Worm (Caenorhabditis elegans): ENCODE measurements around the gene egl-26.

egl-26 gene

DNA sequence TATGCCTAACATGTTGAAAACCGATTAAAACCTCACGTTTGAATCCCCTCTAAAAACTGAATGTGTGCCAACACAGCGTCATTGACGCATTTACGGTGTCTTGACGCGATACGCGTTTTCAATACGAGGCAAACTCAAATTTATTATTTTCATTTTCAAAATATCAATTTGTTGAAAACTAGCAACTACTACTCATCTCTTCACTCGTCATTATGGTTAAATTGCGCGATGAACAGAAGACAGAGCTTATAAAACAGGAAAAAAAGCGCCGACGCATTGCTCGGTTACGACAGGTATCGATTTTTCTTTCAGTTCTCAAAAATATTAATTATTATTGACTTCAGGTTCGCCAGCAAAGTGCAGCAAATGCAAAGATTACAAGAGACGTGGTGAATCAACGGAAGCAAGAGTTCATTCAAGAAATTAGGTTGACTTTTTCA is 44.9 kb upstream of the egl-26 start, which contains the start of gene enee-1 (continued):
- TF ChIP-seq hlh-15 (tag; optimal IDR thresholded peaks at IDR 0.05) (no peak), ceh-18 (tag; optimal IDR thresholded peaks at IDR 0.05) (peak; percentile 8), ceh-6 (GFP tag; optimal IDR thresholded peaks at IDR 0.05) (no peak), pax-1 (tag; optimal IDR thresholded peaks at IDR 0.05) (no peak)

DNA sequence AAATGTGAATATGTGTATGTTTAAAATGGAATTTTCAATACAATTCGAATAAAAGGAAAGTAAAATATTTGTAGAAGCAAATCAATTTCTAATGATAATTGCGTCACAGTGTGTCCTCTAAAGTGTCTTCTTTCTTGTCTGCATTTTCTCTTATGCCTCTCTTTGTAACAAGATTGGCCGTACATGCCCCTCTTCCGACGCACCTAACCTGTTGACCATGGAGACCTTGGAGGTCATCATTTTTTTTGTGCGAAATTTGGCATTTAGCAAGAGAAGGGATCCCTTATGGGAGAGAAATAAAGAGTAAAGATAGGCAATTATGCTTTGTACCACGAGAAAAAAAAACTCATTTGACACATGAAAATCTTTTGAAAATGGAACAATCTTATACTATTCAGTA is 41.2 kb upstream of the egl-26 start, which contains the start of gene F23F1.4:
Gene F23F1.4, minus strand, starts transcription at position 141 of the 400 bp plus-strand sequence.
- no peak for TF ChIP-seq syd-9 (tag; optimal IDR thresholded peaks at IDR 0.05)
- no peak for TF ChIP-seq eyg-1 (tag; optimal IDR thresholded peaks at IDR 0.05)
- no peak for TF ChIP-seq ceh-30 (tag; optimal IDR thresholded peaks at IDR 0.05)
- no peak for TF ChIP-seq C08G9.2 (tag; optimal IDR thresholded peaks at IDR 0.05)
- no peak for TF ChIP-seq pha-2 (tag; optimal IDR thresholded peaks at IDR 0.05)
- no peak for TF ChIP-seq elt-2 (tag; optimal IDR thresholded peaks at IDR 0.05)
- TF ChIP-seq pax-1 (tag; optimal IDR thresholded peaks at IDR 0.05), result no peak
- no peak for TF ChIP-seq mec-3 (tag; optimal IDR thresholded peaks at IDR 0.05; ENCODE audit: borderline replicate concordance)
- TF ChIP-seq ceh-24 (tag; optimal IDR thresholded peaks at IDR 0.05), result no peak
- no peak for TF ChIP-seq ceh-45 (GFP tag; IDR thresholded peaks at IDR 0.05)
- no peak for TF ChIP-seq sox-4 (tag; optimal IDR thresholded peaks at IDR 0.05)
- TF ChIP-seq ztf-16 (tag; optimal IDR thresholded peaks at IDR 0.05), result no peak
- TF ChIP-seq ceh-14 (tag; optimal IDR thresholded peaks at IDR 0.05), result no peak
- TF ChIP-seq ceh-34 (tag; optimal IDR thresholded peaks at IDR 0.05), result no peak
- TF ChIP-seq madf-2 (tag; optimal IDR thresholded peaks at IDR 0.05), result no peak

DNA sequence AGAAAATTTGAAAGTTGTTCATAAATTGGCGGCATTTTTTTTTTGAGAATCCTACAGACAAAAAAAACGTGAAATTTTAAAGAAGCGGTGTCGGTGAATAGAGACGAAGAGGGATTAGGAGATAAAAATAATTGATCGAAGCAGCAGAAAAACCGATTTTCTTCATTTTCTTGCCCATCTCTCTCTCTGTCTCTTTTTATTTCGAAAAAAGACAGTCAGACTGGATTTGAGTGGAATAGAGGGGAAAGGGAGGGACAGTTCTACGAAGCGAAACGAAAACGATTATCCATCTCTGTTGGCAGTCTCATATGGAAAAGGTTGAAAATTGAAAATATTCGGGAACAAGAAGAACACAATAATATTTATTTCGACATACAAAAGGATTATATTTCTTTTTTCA is 39.9 kb upstream of the egl-26 start:
- TF ChIP-seq ceh-30 (tag; optimal IDR thresholded peaks at IDR 0.05) (no peak), tbx-7 (tag; optimal IDR thresholded peaks at IDR 0.05) (no peak), ceh-48 (tag; optimal IDR thresholded peaks at IDR 0.05) (no peak), rnt-1 (tag; optimal IDR thresholded peaks at IDR 0.05) (no peak), npax-4 (tag; optimal IDR thresholded peaks at IDR 0.05) (no peak), Y22D7AL.16 (tag; optimal IDR thresholded peaks at IDR 0.05) (no peak)

DNA sequence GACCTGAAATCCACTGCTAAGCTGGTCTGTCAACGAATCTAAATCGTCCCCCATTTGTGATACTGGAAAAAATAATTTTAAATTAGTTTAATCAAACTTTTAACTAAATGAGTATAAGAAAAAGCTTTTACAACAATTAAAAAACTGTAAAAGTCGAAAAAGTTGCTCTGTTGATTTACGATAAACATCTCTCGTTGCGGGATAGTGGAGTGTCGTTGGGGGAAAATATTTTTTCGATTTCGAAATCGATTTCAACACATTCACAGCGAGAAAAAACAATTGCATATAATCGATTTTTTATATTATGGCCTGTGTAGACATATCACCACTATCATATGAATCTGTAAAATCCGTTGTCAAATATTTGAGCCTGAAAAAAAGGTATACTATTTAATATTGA is 37.9 kb upstream of the egl-26 start, which contains the start of the genes F23F1.5 and fbxc-54:
Gene F23F1.5, minus strand, starts transcription at position 64 of the 400 bp plus-strand sequence.
Gene fbxc-54, plus strand, starts transcription at position 199 of the 400 bp plus-strand sequence.
- TF ChIP-seq ceh-14 (tag; optimal IDR thresholded peaks at IDR 0.05) (no peak), rnt-1 (tag; optimal IDR thresholded peaks at IDR 0.05) (no peak), ceh-2 (tag; optimal IDR thresholded peaks at IDR 0.05) (no peak), pqm-1 (tag; optimal IDR thresholded peaks at IDR 0.05) (no peak), pros-1 (tag; optimal IDR thresholded peaks at IDR 0.05) (no peak), ceh-9 (tag; optimal IDR thresholded peaks at IDR 0.05) (no peak), pag-3 (tag; optimal IDR thresholded peaks at IDR 0.05; ENCODE audit: borderline replicate concordance) (no peak), nfya-1 (tag; optimal IDR thresholded peaks at IDR 0.05) (no peak), eyg-1 (tag; optimal IDR thresholded peaks at IDR 0.05) (no peak), ceh-19 (GFP tag; optimal IDR thresholded peaks at IDR 0.05) (no peak), hlh-8 (tag; optimal IDR thresholded peaks at IDR 0.05) (no peak), pax-1 (tag; optimal IDR thresholded peaks at IDR 0.05) (no peak), fkh-10 (GFP tag; optimal IDR thresholded peaks at IDR 0.05) (no peak), Y22D7AL.16 (tag; optimal IDR thresholded peaks at IDR 0.05) (no peak), unc-86 (tag; optimal IDR thresholded peaks at IDR 0.05) (no peak), ahr-1 (tag; optimal IDR thresholded peaks at IDR 0.05) (no peak)

DNA sequence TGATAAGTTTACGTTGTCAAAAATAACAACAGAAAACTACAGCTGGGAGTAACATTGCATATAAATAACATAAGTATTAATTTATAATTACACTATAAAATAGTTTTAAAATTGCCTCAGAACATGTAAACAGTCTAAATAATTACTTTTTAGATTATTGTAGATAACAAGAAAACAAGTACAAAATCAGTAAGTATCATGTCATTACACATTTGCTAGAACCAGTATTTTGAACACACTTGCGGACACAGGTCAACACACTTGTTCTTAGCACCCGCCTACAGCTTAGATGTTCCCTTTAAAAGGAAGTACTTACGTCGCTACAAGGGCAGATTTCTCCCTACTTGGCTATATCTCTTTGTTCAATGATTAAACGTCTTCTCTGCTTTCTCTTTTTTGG is 35.5 kb upstream of the egl-26 start, which contains the start of gene F23F1.2:
Gene F23F1.2, plus strand, starts transcription at position 301 of the 400 bp plus-strand sequence.
- TF ChIP-seq ttx-3 (tag; optimal IDR thresholded peaks at IDR 0.05), result no peak
- TF ChIP-seq hlh-30 (tag; optimal IDR thresholded peaks at IDR 0.05; ENCODE audit: insufficient read depth), result no peak
- TF ChIP-seq dve-1 (tag; optimal IDR thresholded peaks at IDR 0.05), result no peak
- no peak for TF ChIP-seq odd-2 (tag; optimal IDR thresholded peaks at IDR 0.05)
- no peak for TF ChIP-seq unc-3 (GFP tag; conservative IDR thresholded peaks at IDR 0.05)
- TF ChIP-seq unc-3 (tag; optimal IDR thresholded peaks at IDR 0.05), result no peak
- no peak for TF ChIP-seq pag-3 (tag; optimal IDR thresholded peaks at IDR 0.05; ENCODE audit: borderline replicate concordance)
- no peak for TF ChIP-seq fkh-6 (tag; optimal IDR thresholded peaks at IDR 0.05)
- TF ChIP-seq ref-2 (tag; optimal IDR thresholded peaks at IDR 0.05), result no peak
- TF ChIP-seq syd-9 (tag; optimal IDR thresholded peaks at IDR 0.05), result no peak
- TF ChIP-seq sox-4 (tag; optimal IDR thresholded peaks at IDR 0.05), result no peak
- TF ChIP-seq sox-2 (GFP tag; IDR thresholded peaks at IDR 0.05), result no peak
- TF ChIP-seq ceh-19 (GFP tag; optimal IDR thresholded peaks at IDR 0.05), result no peak
- no peak for TF ChIP-seq pros-1 (tag; optimal IDR thresholded peaks at IDR 0.05)
- TF ChIP-seq pha-4 (tag; optimal IDR thresholded peaks at IDR 0.05), result no peak
- TF ChIP-seq ceh-48 (tag; optimal IDR thresholded peaks at IDR 0.05), result no peak
- no peak for TF ChIP-seq pqm-1 (tag; optimal IDR thresholded peaks at IDR 0.05)
- TF ChIP-seq tbx-7 (tag; optimal IDR thresholded peaks at IDR 0.05), result no peak

Data from whole organism, late embryonic.